Fruit fly (Drosophila melanogaster) whole organism, embryonic: ENCODE data around the gene CG43051.

ENCODE experiments used
- Adf1 ChIP-seq: fragments of 200-800 bp; sonication (Bioruptor generic); IDR thresholded peaks from 2 replicates; pipeline ENCODE4 v1.3.6; 2022; ENCODE audit warnings: missing biosample characterization, missing genetic modification characterization
- Awh ChIP-seq: fragments of 200-800 bp; sonication (Bioruptor generic); IDR thresholded peaks from 2 replicates; pipeline ENCODE4, ENCODE4 v1.3.6; 2022; ENCODE audit warnings: missing biosample characterization, missing genetic modification characterization
- BEAF-32 ChIP-seq: fragments of 200-800 bp; sonication (Bioruptor generic); optimal IDR thresholded peaks from 3 replicates; lab custom pipeline; 2017; ENCODE audit warnings: missing biosample characterization, missing genetic modification characterization, mild to moderate bottlenecking, moderate library complexity, missing genetic modification reagents
- CG10543 ChIP-seq: fragments of 200-800 bp; sonication (Bioruptor generic); optimal IDR thresholded peaks from 3 replicates; lab custom pipeline; 2017; ENCODE audit warnings: missing biosample characterization, mild to moderate bottlenecking, missing genetic modification characterization, moderate library complexity
- CG10654 ChIP-seq: fragments of 200-800 bp; sonication (Bioruptor generic); optimal IDR thresholded peaks from 2 replicates; lab custom pipeline; 2016; ENCODE audit warnings: missing biosample characterization, missing genetic modification characterization
- CG13296 ChIP-seq: fragments of 200-800 bp; sonication (Bioruptor generic); optimal IDR thresholded peaks from 3 replicates; lab custom pipeline; 2018; ENCODE audit warnings: missing biosample characterization, mild to moderate bottlenecking, missing genetic modification characterization
- CG16863 ChIP-seq: fragments of 200-800 bp; sonication (Bioruptor generic); optimal IDR thresholded peaks from 3 replicates; lab custom pipeline; 2016; ENCODE audit warnings: missing biosample characterization, missing genetic modification characterization
- CG1792 ChIP-seq: fragments of 200-800 bp; sonication (Bioruptor generic); optimal IDR thresholded peaks from 2 replicates; lab custom pipeline; 2016; ENCODE audit warnings: missing biosample characterization, missing genetic modification characterization
- CG2120 ChIP-seq: fragments of 200-800 bp; sonication (Bioruptor generic); optimal IDR thresholded peaks from 3 replicates; lab custom pipeline; 2016; ENCODE audit warnings: missing biosample characterization, missing genetic modification characterization
- CG2712 ChIP-seq: fragments of 200-800 bp; optimal IDR thresholded peaks from 3 replicates; lab custom pipeline; 2019; ENCODE audit warnings: missing biosample characterization, mild to moderate bottlenecking, missing genetic modification characterization, moderate library complexity
- CG31441 ChIP-seq: fragments of 200-800 bp; sonication (Bioruptor generic); IDR thresholded peaks from 2 replicates; pipeline ENCODE4 v1.3.6; 2022; ENCODE audit warnings: missing biosample characterization, missing genetic modification characterization
- CG3163 ChIP-seq: fragments of 200-800 bp; sonication (Bioruptor generic); optimal IDR thresholded peaks from 3 replicates; lab custom pipeline; 2016; ENCODE audit warnings: missing biosample characterization, missing genetic modification characterization
- CG33557 ChIP-seq: fragments of 200-800 bp; sonication (Bioruptor generic); optimal IDR thresholded peaks from 2 replicates; lab custom pipeline; 2019; ENCODE audit warnings: missing biosample characterization, mild to moderate bottlenecking, missing genetic modification characterization, moderate library complexity
- CG4282 ChIP-seq: fragments of 200-800 bp; sonication (Bioruptor generic); optimal IDR thresholded peaks from 2 replicates; lab custom pipeline; 2016; ENCODE audit warnings: missing biosample characterization, missing genetic modification characterization
- CG7786 ChIP-seq: fragments of 200-800 bp; sonication (Bioruptor generic); optimal IDR thresholded peaks from 2 replicates; lab custom pipeline; 2016; ENCODE audit warnings: missing biosample characterization, missing genetic modification characterization
- CG8388 ChIP-seq: fragments of 200-800 bp; sonication (Bioruptor generic); optimal IDR thresholded peaks from 2 replicates; lab custom pipeline; 2019; ENCODE audit warnings: missing biosample characterization, mild to moderate bottlenecking, missing genetic modification characterization, moderate library complexity
- CG8944 ChIP-seq: fragments of 200-800 bp; sonication (Bioruptor generic); optimal IDR thresholded peaks from 3 replicates; lab custom pipeline; 2016; ENCODE audit warnings: missing biosample characterization, missing genetic modification characterization
- CG9817 ChIP-seq: fragments of 200-800 bp; sonication (Bioruptor generic); optimal IDR thresholded peaks from 2 replicates; lab custom pipeline; 2018; ENCODE audit warnings: missing biosample characterization, mild to moderate bottlenecking, missing genetic modification characterization, moderate library complexity
- CoRest ChIP-seq: fragments of 200-800 bp; sonication (Bioruptor generic); optimal IDR thresholded peaks from 3 replicates; lab custom pipeline; 2018; ENCODE audit warnings: missing biosample characterization, mild to moderate bottlenecking, missing genetic modification characterization, moderate library complexity
- GATAe ChIP-seq: fragments of 200-800 bp; sonication (Bioruptor generic); conservative IDR thresholded peaks from 2 replicates; pipeline ENCODE4 v1.3.6; 2022; ENCODE audit warnings: missing biosample characterization, missing genetic modification characterization
- Gsc ChIP-seq: fragments of 200-800 bp; sonication (Bioruptor generic); IDR thresholded peaks from 2 replicates; pipeline ENCODE4 v1.3.6; 2022; ENCODE audit warnings: missing biosample characterization, missing genetic modification characterization
- Lim3 ChIP-seq: fragments of 200-800 bp; sonication (Bioruptor generic); IDR thresholded peaks from 2 replicates; pipeline ENCODE4 v1.3.6; 2022; ENCODE audit warnings: missing biosample characterization, missing genetic modification characterization
- Mes4 ChIP-seq: fragments of 200-800 bp; sonication (Bioruptor generic); optimal IDR thresholded peaks from 2 replicates; lab custom pipeline; 2016; ENCODE audit warnings: missing biosample characterization, missing genetic modification characterization
- Scr ChIP-seq: fragments of 200-800 bp; sonication (Bioruptor generic); IDR thresholded peaks from 2 replicates; pipeline ENCODE4 v1.3.6; 2022; ENCODE audit warnings: missing biosample characterization, missing genetic modification characterization; ENCODE audit not compliant: partially characterized antibody
- Sox100B ChIP-seq: fragments of 200-800 bp; sonication (Bioruptor generic); optimal IDR thresholded peaks from 3 replicates; lab custom pipeline; 2018; ENCODE audit warnings: missing biosample characterization, mild to moderate bottlenecking, missing genetic modification characterization
- Sry-β ChIP-seq: fragments of 200-800 bp; sonication (Bioruptor generic); optimal IDR thresholded peaks from 2 replicates; lab custom pipeline; 2018; ENCODE audit warnings: missing biosample characterization, mild to moderate bottlenecking, missing genetic modification characterization, moderate library complexity
- Sry-δ ChIP-seq: fragments of 200-800 bp; sonication (Bioruptor generic); optimal IDR thresholded peaks from 2 replicates; lab custom pipeline; 2016; ENCODE audit warnings: missing biosample characterization, missing genetic modification characterization
- Vsx1 ChIP-seq: fragments of 200-800 bp; sonication (Bioruptor generic); optimal IDR thresholded peaks from 2 replicates; lab custom pipeline; 2017; ENCODE audit warnings: missing biosample characterization, mild to moderate bottlenecking, missing genetic modification characterization, missing genetic modification reagents
- Xrp1 ChIP-seq: fragments of 200-800 bp; sonication (Bioruptor generic); IDR thresholded peaks from 2 replicates; pipeline ENCODE4 v1.3.6; 2022; ENCODE audit warnings: missing biosample characterization, missing genetic modification characterization
- ara ChIP-seq: fragments of 200-800 bp; sonication (Bioruptor generic); IDR thresholded peaks from 2 replicates; pipeline ENCODE4 v1.3.6; 2022; ENCODE audit warnings: missing biosample characterization, missing genetic modification characterization
- ato ChIP-seq: fragments of 200-800 bp; sonication (Bioruptor generic); IDR thresholded peaks from 2 replicates; pipeline ENCODE4 v1.3.6; 2022; ENCODE audit warnings: missing biosample characterization, missing genetic modification characterization; ENCODE audit not compliant: partially characterized antibody
- fd3F ChIP-seq: fragments of 200-800 bp; sonication (Bioruptor generic); optimal IDR thresholded peaks from 2 replicates; lab custom pipeline; 2018; ENCODE audit warnings: missing biosample characterization, mild to moderate bottlenecking, missing genetic modification characterization, moderate library complexity
- fd64A ChIP-seq: fragments of 200-800 bp; sonication (Bioruptor generic); optimal IDR thresholded peaks from 3 replicates; lab custom pipeline; 2018; ENCODE audit warnings: missing biosample characterization, mild to moderate bottlenecking, missing genetic modification characterization
- fu2 ChIP-seq: fragments of 200-800 bp; sonication (Bioruptor generic); optimal IDR thresholded peaks from 2 replicates; lab custom pipeline; 2016; ENCODE audit warnings: missing biosample characterization, missing genetic modification characterization
- gfzf ChIP-seq: fragments of 200-800 bp; sonication (Bioruptor generic); optimal IDR thresholded peaks from 2 replicates; lab custom pipeline; 2016; ENCODE audit warnings: missing biosample characterization, mild to moderate bottlenecking, missing genetic modification characterization, moderate library complexity
- jumu ChIP-seq: fragments of 200-800 bp; sonication (Bioruptor generic); optimal IDR thresholded peaks from 3 replicates; lab custom pipeline; 2016; ENCODE audit warnings: missing biosample characterization, missing genetic modification characterization
- kay ChIP-seq: fragments of 200-800 bp; sonication (Bioruptor generic); optimal IDR thresholded peaks from 2 replicates; lab custom pipeline; 2016; ENCODE audit warnings: missing biosample characterization, missing genetic modification characterization
- knrl ChIP-seq: fragments of 200-800 bp; sonication (Bioruptor generic); IDR thresholded peaks from 3 replicates; pipeline ENCODE4 v1.3.6; 2022; ENCODE audit warnings: missing biosample characterization, missing genetic modification characterization; ENCODE audit not compliant: partially characterized antibody
- lab ChIP-seq: fragments of 200-800 bp; sonication (Bioruptor generic); optimal IDR thresholded peaks from 3 replicates; lab custom pipeline; 2017; ENCODE audit warnings: missing biosample characterization, missing genetic modification characterization, mild to moderate bottlenecking, moderate library complexity, missing genetic modification reagents
- lmd ChIP-seq: fragments of 200-800 bp; sonication (Bioruptor generic); IDR thresholded peaks from 2 replicates; pipeline ENCODE4 v1.3.6; 2022; ENCODE audit warnings: missing biosample characterization, missing genetic modification characterization
- lov ChIP-seq, 2 experiments: fragments of 200-800 bp in 1 of 2; fragments of >200 bp in 1 of 2; sonication (Bioruptor generic) in 1 of 2; IDR thresholded peaks in 1 of 2; optimal IDR thresholded peaks in 1 of 2; 2 replicates in 1 of 2; 3 replicates in 1 of 2; pipeline versions ENCODE4 v1.3.6 to Lab custom; 2017 to 2022; ENCODE audit warnings: missing biosample characterization in 1 of 2, missing genetic modification characterization in 1 of 2
- maf-S ChIP-seq: fragments of 200-800 bp; sonication (Bioruptor generic); optimal IDR thresholded peaks from 2 replicates; lab custom pipeline; 2016; ENCODE audit warnings: missing biosample characterization, missing genetic modification characterization
- oc ChIP-seq: fragments of 200-800 bp; sonication (Bioruptor generic); optimal IDR thresholded peaks from 2 replicates; lab custom pipeline; 2018; ENCODE audit warnings: missing biosample characterization, mild to moderate bottlenecking, missing genetic modification characterization, moderate library complexity
- pfk ChIP-seq: fragments of 200-800 bp; sonication (Bioruptor generic); optimal IDR thresholded peaks from 2 replicates; lab custom pipeline; 2018; ENCODE audit warnings: missing biosample characterization, mild to moderate bottlenecking, missing genetic modification characterization, moderate library complexity
- pho ChIP-seq: fragments of 200-800 bp; sonication (Bioruptor generic); optimal IDR thresholded peaks from 2 replicates; lab custom pipeline; 2016; ENCODE audit warnings: missing biosample characterization, missing genetic modification characterization
- phol ChIP-seq: fragments of 200-800 bp; sonication (Bioruptor generic); optimal IDR thresholded peaks from 3 replicates; lab custom pipeline; 2018; ENCODE audit warnings: missing biosample characterization, mild to moderate bottlenecking, missing genetic modification characterization, moderate library complexity
- stwl ChIP-seq: fragments of 200-800 bp; sonication (Bioruptor generic); optimal IDR thresholded peaks from 3 replicates; lab custom pipeline; 2018; ENCODE audit warnings: missing biosample characterization, mild to moderate bottlenecking, missing genetic modification characterization, moderate library complexity
- twi ChIP-seq: fragments of 200-800 bp; optimal IDR thresholded peaks from 2 replicates; lab custom pipeline; 2019; ENCODE audit warnings: missing biosample characterization, mild to moderate bottlenecking, missing genetic modification characterization, moderate library complexity

CG43051 gene

dm6 chr2L:12529029-12529948 lies 21.6 kb downstream of the CG43051 start (continued):
- TF ChIP-seq gfzf (GFP tag; lab: Kevin White, UChicago) = no peak
- TF ChIP-seq CG7786 (GFP tag; lab: Kevin White, UChicago) = no peak
- peak; percentile 31 for TF ChIP-seq CG2120 (GFP tag; lab: Kevin White, UChicago)
- peak; percentile 94 for TF ChIP-seq CG10543
- peak; percentile 25 for TF ChIP-seq CG2712 (tag; lab: Kevin White, UChicago)
- no peak for TF ChIP-seq ato
- TF ChIP-seq lab (GFP tag; lab: Kevin White, UChicago) = peak; percentile 67
- TF ChIP-seq ara (GFP tag; lab: Robert Waterston, UW) = no peak
- no peak for TF ChIP-seq fu2 (GFP tag; lab: Kevin White, UChicago)
- TF ChIP-seq CG4282 = no peak
- peak; percentile 23 for TF ChIP-seq Sox100B (GFP tag; lab: Kevin White, UChicago)
- TF ChIP-seq knrl = no peak
- TF ChIP-seq lmd (GFP tag; lab: Robert Waterston, UW) = peak; percentile 66; the same call in 1 of the 2 replicates
- TF ChIP-seq Vsx1 (GFP tag; lab: Kevin White, UChicago) = no peak
- TF ChIP-seq Lim3 (GFP tag; lab: Robert Waterston, UW) = no peak
- TF ChIP-seq Scr (GFP tag; lab: Robert Waterston, UW) = no peak
- peak; percentile 40 for TF ChIP-seq CG8388 (GFP tag; lab: Kevin White, UChicago)
- TF ChIP-seq Sry-δ = no peak
- TF ChIP-seq CG9817 (tag; lab: Kevin White, UChicago) = no peak
- TF ChIP-seq maf-S = no peak
- TF ChIP-seq Mes4 (GFP tag; lab: Kevin White, UChicago) = no peak
- no peak for TF ChIP-seq Gsc
- no peak for TF ChIP-seq lov (optimal IDR thresholded peaks at IDR 0.05; lab: Kevin White, UChicago)
- no peak for TF ChIP-seq lov (GFP tag; IDR thresholded peaks at IDR 0.05; lab: Robert Waterston, UW)
- TF ChIP-seq jumu (GFP tag; lab: Kevin White, UChicago) = no peak
- peak; percentile 50 for TF ChIP-seq CoRest (tag; lab: Kevin White, UChicago)
- TF ChIP-seq pho (GFP tag; lab: Kevin White, UChicago) = no peak
- TF ChIP-seq twi (tag; lab: Kevin White, UChicago) = peak; percentile 9
- TF ChIP-seq Xrp1 (GFP tag; lab: Robert Waterston, UW) = peak; percentile 40; the same call in 1 of the 2 replicates
- TF ChIP-seq CG10654 (GFP tag; lab: Kevin White, UChicago) = peak; percentile 25
- peak; percentile 74 for TF ChIP-seq Adf1 (GFP tag; lab: Robert Waterston, UW)
- TF ChIP-seq phol (tag; lab: Kevin White, UChicago) = peak; percentile 34
- TF ChIP-seq CG16863 (GFP tag; lab: Kevin White, UChicago) = no peak
- TF ChIP-seq oc (tag; lab: Kevin White, UChicago) = no peak
- TF ChIP-seq GATAe (GFP tag; lab: Robert Waterston, UW) = peak; percentile 83
- no peak for TF ChIP-seq CG31441 (GFP tag; lab: Robert Waterston, UW)
- TF ChIP-seq CG13296 = peak; percentile 33
- TF ChIP-seq fd64A (GFP tag; lab: Kevin White, UChicago) = peak; percentile 88
- TF ChIP-seq Awh (GFP tag; lab: Robert Waterston, UW) = peak; percentile 58; the same call in 1 of the 2 replicates
- TF ChIP-seq BEAF-32 = no peak
- TF ChIP-seq CG3163 (GFP tag; lab: Kevin White, UChicago) = peak; percentile 67
- TF ChIP-seq kay (GFP tag; lab: Kevin White, UChicago) = no peak
- peak; percentile 1 for TF ChIP-seq stwl (tag; lab: Kevin White, UChicago)
- no peak for TF ChIP-seq fd3F (GFP tag; lab: Kevin White, UChicago)
- no peak for TF ChIP-seq CG1792 (GFP tag; lab: Kevin White, UChicago)
- TF ChIP-seq Sry-β (GFP tag; lab: Kevin White, UChicago) = no peak
- no peak for TF ChIP-seq CG8944 (GFP tag; lab: Kevin White, UChicago)
- peak; percentile 47 for TF ChIP-seq CG33557
- peak; percentile 17 for TF ChIP-seq pfk (GFP tag; lab: Kevin White, UChicago)
